Fruit fly (Drosophila melanogaster) whole organism, prepupa: ENCODE measurements around the gene p38b.

Experiments used
- CG10669 ChIP-seq: fragments of 200-800 bp; sonication (Bioruptor generic); optimal IDR thresholded peaks from 3 replicates; lab custom pipeline; 2018; ENCODE audit warnings: missing biosample characterization, mild to moderate bottlenecking, missing genetic modification characterization, moderate library complexity
- CG11902 ChIP-seq: fragments of 200-800 bp; sonication (Bioruptor generic); optimal IDR thresholded peaks from 3 replicates; lab custom pipeline; 2016; ENCODE audit warnings: missing biosample characterization, missing genetic modification characterization
- CG15336 ChIP-seq: fragments of 200-800 bp; sonication (Bioruptor generic); IDR thresholded peaks from 2 replicates; pipeline ENCODE4 v1.3.6; 2022; ENCODE audit warnings: missing biosample characterization, missing genetic modification characterization
- CG31627 ChIP-seq: fragments of 200-800 bp; sonication (Bioruptor generic); optimal IDR thresholded peaks from 3 replicates; lab custom pipeline; 2016; ENCODE audit warnings: missing biosample characterization, missing genetic modification characterization
- CG3919 ChIP-seq: fragments of 200-800 bp; sonication (Bioruptor generic); optimal IDR thresholded peaks from 3 replicates; lab custom pipeline; 2016; ENCODE audit warnings: missing biosample characterization, missing genetic modification characterization
- CG4318 ChIP-seq: fragments of 200-800 bp; sonication (Bioruptor generic); optimal IDR thresholded peaks from 3 replicates; lab custom pipeline; 2017; ENCODE audit warnings: missing biosample characterization, mild to moderate bottlenecking, missing genetic modification characterization
- CG6854 ChIP-seq: fragments of 200-800 bp; sonication (Bioruptor generic); optimal IDR thresholded peaks from 2 replicates; lab custom pipeline; 2017; ENCODE audit warnings: missing biosample characterization, mild to moderate bottlenecking, missing genetic modification characterization
- CG7368 ChIP-seq: fragments of 200-800 bp; sonication (Bioruptor generic); optimal IDR thresholded peaks from 3 replicates; lab custom pipeline; 2016; ENCODE audit warnings: missing biosample characterization, missing genetic modification characterization
- CG8119 ChIP-seq: fragments of 200-800 bp; sonication (Bioruptor generic); IDR thresholded peaks from 3 replicates; pipeline ENCODE4 v1.3.6; 2022; ENCODE audit warnings: missing biosample characterization, missing genetic modification characterization
- CG8632 ChIP-seq: fragments of 200-800 bp; sonication (Bioruptor generic); optimal IDR thresholded peaks from 3 replicates; lab custom pipeline; 2016; ENCODE audit warnings: missing biosample characterization, missing genetic modification characterization
- CG9139 ChIP-seq: fragments of 200-800 bp; sonication (Bioruptor generic); optimal IDR thresholded peaks from 3 replicates; lab custom pipeline; 2017; ENCODE audit warnings: missing biosample characterization, mild to moderate bottlenecking, missing genetic modification characterization
- Eip75B ChIP-seq: fragments of 200-800 bp; sonication (Bioruptor generic); optimal IDR thresholded peaks from 3 replicates; lab custom pipeline; 2016; ENCODE audit warnings: missing biosample characterization, missing genetic modification characterization
- Eip78C ChIP-seq: fragments of 200-800 bp; sonication (Bioruptor generic); peaks from one replicate; lab custom pipeline; 2016; ENCODE audit warnings: missing biosample characterization, missing genetic modification characterization
- Eip93F ChIP-seq: fragments of 200-800 bp; sonication (Bioruptor generic); optimal IDR thresholded peaks from 2 replicates; lab custom pipeline; 2016; ENCODE audit warnings: missing biosample characterization, mild to moderate bottlenecking, missing genetic modification characterization
- Ets96B ChIP-seq: fragments of 200-800 bp; optimal IDR thresholded peaks from 2 replicates; lab custom pipeline; 2019; ENCODE audit warnings: missing biosample characterization, mild to moderate bottlenecking, missing genetic modification characterization, moderate library complexity
- Hr4 ChIP-seq: fragments of 200-800 bp; sonication (Bioruptor generic); optimal IDR thresholded peaks from 3 replicates; lab custom pipeline; 2016; ENCODE audit warnings: missing biosample characterization, missing genetic modification characterization
- Lpt ChIP-seq: fragments of 200-800 bp; sonication (Bioruptor generic); optimal IDR thresholded peaks from 3 replicates; lab custom pipeline; 2016; ENCODE audit warnings: missing biosample characterization, missing genetic modification characterization
- Met ChIP-seq: fragments of 200-800 bp; sonication (Bioruptor generic); optimal IDR thresholded peaks from 3 replicates; lab custom pipeline; 2016; ENCODE audit warnings: missing biosample characterization, missing genetic modification characterization
- Smox ChIP-seq: fragments of 200-800 bp; sonication (Bioruptor generic); optimal IDR thresholded peaks from 3 replicates; lab custom pipeline; 2016; ENCODE audit warnings: missing biosample characterization, missing genetic modification characterization
- Sox102F ChIP-seq: fragments of 200-800 bp; sonication (Bioruptor generic); optimal IDR thresholded peaks from 2 replicates; lab custom pipeline; 2016; ENCODE audit warnings: missing biosample characterization, mild to moderate bottlenecking, missing genetic modification characterization
- Sox14 ChIP-seq: fragments of 200-800 bp; sonication (Bioruptor generic); optimal IDR thresholded peaks from 3 replicates; lab custom pipeline; 2016; ENCODE audit warnings: missing biosample characterization, missing genetic modification characterization
- acj6 ChIP-seq: fragments of 200-800 bp; sonication (Bioruptor generic); optimal IDR thresholded peaks from 3 replicates; lab custom pipeline; 2016; ENCODE audit warnings: missing biosample characterization, missing genetic modification characterization
- cyc ChIP-seq: fragments of 200-800 bp; sonication (Bioruptor generic); optimal IDR thresholded peaks from 3 replicates; lab custom pipeline; 2016; ENCODE audit warnings: missing biosample characterization, missing genetic modification characterization
- esn ChIP-seq: fragments of 200-800 bp; sonication (Bioruptor generic); optimal IDR thresholded peaks from 2 replicates; lab custom pipeline; 2016; ENCODE audit warnings: missing biosample characterization, mild to moderate bottlenecking, missing genetic modification characterization, moderate library complexity
- fkh ChIP-seq: fragments of 200-800 bp; sonication (Bioruptor generic); optimal IDR thresholded peaks from 3 replicates; lab custom pipeline; 2017; ENCODE audit warnings: missing biosample characterization, mild to moderate bottlenecking, missing genetic modification characterization, moderate library complexity
- ss ChIP-seq, 2 experiments: fragments of 200-800 bp; sonication (Bioruptor generic); optimal IDR thresholded peaks; 2 replicates in 1 of 2; 3 replicates in 1 of 2; lab custom pipeline; 2017 to 2018; ENCODE audit warnings: mild to moderate bottlenecking in 2 of 2, missing biosample characterization in 2 of 2, missing genetic modification characterization in 2 of 2, moderate library complexity in 1 of 2
- topi ChIP-seq: fragments of 200-800 bp; sonication (Bioruptor generic); optimal IDR thresholded peaks from 3 replicates; lab custom pipeline; 2016; ENCODE audit warnings: missing biosample characterization, missing genetic modification characterization
- vri ChIP-seq: fragments of 200-800 bp; sonication (Bioruptor generic); optimal IDR thresholded peaks from 3 replicates; lab custom pipeline; 2016; ENCODE audit warnings: missing biosample characterization, mild to moderate bottlenecking, missing genetic modification characterization

p38b gene

dm6 chr2L:13783264-13784154 is 3.0 kb downstream of the p38b start, which contains the start of gene Eato (continued):
- TF ChIP-seq vri (GFP tag; lab: Kevin White, UChicago): no peak
- no peak for TF ChIP-seq CG7368 (GFP tag; lab: Kevin White, UChicago)
- TF ChIP-seq CG4318 (GFP tag; lab: Kevin White, UChicago): no peak
- peak; percentile 43 for TF ChIP-seq esn (GFP tag; lab: Kevin White, UChicago)
- no peak for TF ChIP-seq CG3919 (GFP tag; lab: Kevin White, UChicago)
- no peak for TF ChIP-seq CG8632 (GFP tag; lab: Kevin White, UChicago)
- TF ChIP-seq Eip75B (GFP tag; lab: Kevin White, UChicago): no peak
- peak; percentile 50 for TF ChIP-seq CG11902 (GFP tag; lab: Kevin White, UChicago)
- peak; percentile 5 for TF ChIP-seq Ets96B (tag; lab: Kevin White, UChicago)
- no peak for TF ChIP-seq Smox (GFP tag; lab: Kevin White, UChicago)
- TF ChIP-seq CG9139: no peak
- no peak for TF ChIP-seq CG15336 (GFP tag; lab: Robert Waterston, UW)
- TF ChIP-seq CG10669 (GFP tag; lab: Kevin White, UChicago): no peak
- no peak for TF ChIP-seq Met
- peak; percentile 34 for TF ChIP-seq cyc (GFP tag; lab: Kevin White, UChicago)
- 0 out of 3 replicates have a peak, but pooled peaks have one; percentile 41 for TF ChIP-seq CG8119
- no peak for TF ChIP-seq Lpt (GFP tag; lab: Kevin White, UChicago)
- no peak for TF ChIP-seq Eip93F (GFP tag; lab: Kevin White, UChicago)
- TF ChIP-seq Sox102F (GFP tag; lab: Kevin White, UChicago): no peak
- TF ChIP-seq CG31627 (GFP tag; lab: Kevin White, UChicago): peak; percentile 33

- no peak for TF ChIP-seq Hr4 (GFP tag; lab: Kevin White, UChicago)
- TF ChIP-seq Eip78C: peak; percentile 44
- TF ChIP-seq topi (GFP tag; lab: Kevin White, UChicago): no peak
- TF ChIP-seq vri (GFP tag; lab: Kevin White, UChicago): peak; percentile 53
- peak; percentile 2 for TF ChIP-seq Sox14 (GFP tag; lab: Kevin White, UChicago)
These were observed 3.7 kb downstream of the p38b start, which contains the start of gene CG16890 for dm6 chr2L:13784155-13784681. TSS of gene CG16890 (minus strand) at chr2L:13784338.

- TF ChIP-seq acj6 (GFP tag; lab: Kevin White, UChicago) (no peak), ss (GFP tag; optimal IDR thresholded peaks at IDR 0.05; lab: Kevin White, UChicago) (no peak)
These were observed 10.2 kb downstream of the p38b start, which contains the start of gene CG16863 for dm6 chr2L:13790715-13791114. TSS of gene CG16863 (plus strand) at chr2L:13790959.

- TF ChIP-seq esn (GFP tag; lab: Kevin White, UChicago) (peak; percentile 11), CG6854 (GFP tag; lab: Kevin White, UChicago) (peak; percentile 19), CG15336 (GFP tag; lab: Robert Waterston, UW) (no peak)
- TF ChIP-seq, all 60 proteins: peak for 2
These were observed 12.9 kb downstream of the p38b start, which contains the start of gene Sec71 for dm6 chr2L:13793405-13793804. TSS of gene Sec71 (plus strand) at chr2L:13793521.

- TF ChIP-seq fkh: peak; percentile 42
- no peak for TF ChIP-seq Sox102F (GFP tag; lab: Kevin White, UChicago)
- no peak for TF ChIP-seq Sox14 (GFP tag; lab: Kevin White, UChicago)
These were observed 20.7 kb downstream of the p38b start for dm6 chr2L:13801166-13801565.
